Fruit fly (Drosophila melanogaster): Measurements from ENCODE around the gene Jon99Fi.

Gene Jon99Fi

DNA sequence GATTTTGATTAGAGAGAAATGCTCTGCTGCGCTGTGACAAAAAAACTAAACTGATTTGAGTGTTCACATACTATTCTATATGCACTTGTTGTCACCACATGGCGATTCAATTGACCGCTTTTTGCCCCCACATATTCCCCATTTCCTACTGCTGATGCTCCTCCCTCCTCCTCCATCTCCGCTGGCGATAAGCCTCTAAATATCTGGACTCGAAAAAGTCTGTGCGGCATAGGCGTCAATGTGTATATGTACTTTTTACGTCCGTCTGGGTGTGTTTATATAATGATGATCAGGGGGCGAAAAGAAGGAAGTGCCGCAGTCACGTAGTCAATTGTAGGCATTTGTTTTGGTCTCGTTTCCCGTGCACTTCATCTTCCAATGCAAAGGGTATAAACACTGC, 22.2 kb upstream of the Jon99Fi start (continued):
- no peak for TF ChIP-seq HmgD (GFP tag; optimal IDR thresholded peaks at IDR 0.05)
- peak; percentile 33; the same call in 1 of the 2 replicates for TF ChIP-seq ato (GFP tag; IDR thresholded peaks at IDR 0.05; ENCODE audit: partially characterized antibody)
- no peak for TF ChIP-seq hth (optimal IDR thresholded peaks at IDR 0.05)
- TF ChIP-seq Rx (GFP tag; IDR thresholded peaks at IDR 0.05) = no peak
- no peak for TF ChIP-seq dimm (GFP tag; IDR thresholded peaks at IDR 0.05)
- TF ChIP-seq dm (GFP tag; optimal IDR thresholded peaks at IDR 0.05) = no peak
- no peak for TF ChIP-seq CG3838 (GFP tag; optimal IDR thresholded peaks at IDR 0.05)
- no peak for TF ChIP-seq zfh2 (GFP tag; optimal IDR thresholded peaks at IDR 0.05)
- TF ChIP-seq CG31365 (tag; optimal IDR thresholded peaks at IDR 0.05) = no peak
- no peak for TF ChIP-seq yki (optimal IDR thresholded peaks at IDR 0.05)
- no peak for TF ChIP-seq sob (GFP tag; IDR thresholded peaks at IDR 0.05)
- TF ChIP-seq CG6254 (GFP tag; optimal IDR thresholded peaks at IDR 0.05) = no peak
- no peak for TF ChIP-seq CG7271 (tag; optimal IDR thresholded peaks at IDR 0.05)
- peak in 1 of 2 experiments; percentile 95 for TF ChIP-seq Pdp1 (GFP tag; optimal IDR thresholded peaks at IDR 0.05)
- no peak for TF ChIP-seq Antp (GFP tag; optimal IDR thresholded peaks at IDR 0.05)
- no peak for TF ChIP-seq Camta (GFP tag; optimal IDR thresholded peaks at IDR 0.05)
- TF ChIP-seq fu2 (GFP tag; optimal IDR thresholded peaks at IDR 0.05) = no peak
- no peak for TF ChIP-seq CG6765 (GFP tag; optimal IDR thresholded peaks at IDR 0.05)
- no peak for TF ChIP-seq vnd (GFP tag; IDR thresholded peaks at IDR 0.05; ENCODE audit: partially characterized antibody)
- no peak for TF ChIP-seq toy (GFP tag; IDR thresholded peaks at IDR 0.05)
- peak; percentile 4 for TF ChIP-seq CG15514 (GFP tag; optimal IDR thresholded peaks at IDR 0.05)
- TF ChIP-seq CG11723 (GFP tag; optimal IDR thresholded peaks at IDR 0.05) = no peak
- TF ChIP-seq CG14965 (GFP tag; optimal IDR thresholded peaks at IDR 0.05; ENCODE audit: borderline replicate concordance) = no peak
- no peak for TF ChIP-seq pros (GFP tag; optimal IDR thresholded peaks at IDR 0.05)
- no peak for TF ChIP-seq CG18476 (GFP tag; optimal IDR thresholded peaks at IDR 0.05)
- TF ChIP-seq Hmx (GFP tag; optimal IDR thresholded peaks at IDR 0.05) = no peak
- no peak for TF ChIP-seq Hsf (GFP tag; optimal IDR thresholded peaks at IDR 0.05)
- TF ChIP-seq caup (GFP tag; optimal IDR thresholded peaks at IDR 0.05; ENCODE audit: severe bottlenecking) = no peak
- no peak for TF ChIP-seq grau (tag; optimal IDR thresholded peaks at IDR 0.05)
- no peak for TF ChIP-seq Ets65A (GFP tag)
- no peak for TF ChIP-seq chn (GFP tag; optimal IDR thresholded peaks at IDR 0.05)
- no peak for TF ChIP-seq CG4424 (GFP tag; optimal IDR thresholded peaks at IDR 0.05)
- TF ChIP-seq hb (GFP tag; IDR thresholded peaks at IDR 0.05; ENCODE audit: partially characterized antibody) = no peak
- peak; percentile 46 for TF ChIP-seq cg (GFP tag; optimal IDR thresholded peaks at IDR 0.05)
- TF ChIP-seq chm (GFP tag; IDR thresholded peaks at IDR 0.05) = 0 out of 2 replicates have a peak, but pooled peaks have one; percentile 27

DNA sequence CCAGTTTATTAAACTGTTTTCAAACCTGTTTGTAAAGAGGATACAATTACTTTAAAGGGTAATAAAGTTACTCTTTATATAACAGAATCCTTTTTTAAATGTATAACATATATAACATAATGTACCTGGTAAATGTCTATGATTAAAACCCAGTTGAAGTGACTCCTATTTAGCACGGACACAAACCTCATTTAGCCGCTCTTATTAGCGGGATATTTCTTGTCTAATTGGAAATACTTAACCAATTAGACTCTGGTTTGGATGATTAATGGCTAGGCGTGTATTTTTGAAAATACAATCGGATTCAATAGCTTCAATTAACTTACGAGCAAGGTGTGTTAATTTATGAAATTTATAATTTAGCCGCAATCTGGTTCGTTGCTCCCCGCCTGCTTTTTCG, 21.7 kb upstream of the Jon99Fi start:
- peak; percentile 54 for TF ChIP-seq CTCF (GFP tag; optimal IDR thresholded peaks at IDR 0.05)
- TF ChIP-seq tll (GFP tag; optimal IDR thresholded peaks at IDR 0.05) = peak in 1 of 2 experiments; percentile 36
- no peak for TF ChIP-seq lab (GFP tag; optimal IDR thresholded peaks at IDR 0.05)
- TF ChIP-seq Xrp1 (GFP tag; IDR thresholded peaks at IDR 0.05) = no peak
- TF ChIP-seq sens (GFP tag) = peak; percentile 44
- TF ChIP-seq Elba2 (GFP tag; optimal IDR thresholded peaks at IDR 0.05) = peak; percentile 72
- peak; percentile 27 for TF ChIP-seq trem (tag; optimal IDR thresholded peaks at IDR 0.05)
- peak; percentile 78 for TF ChIP-seq pita (GFP tag; optimal IDR thresholded peaks at IDR 0.05)
- peak; percentile 1 for TF ChIP-seq CG14710 (tag; optimal IDR thresholded peaks at IDR 0.05)
- TF ChIP-seq bsh (GFP tag; optimal IDR thresholded peaks at IDR 0.05) = no peak
- TF ChIP-seq run (tag; optimal IDR thresholded peaks at IDR 0.05) = no peak
- TF ChIP-seq stwl (tag; optimal IDR thresholded peaks at IDR 0.05) = peak; percentile 29
- TF ChIP-seq CG31388 (GFP tag; optimal IDR thresholded peaks at IDR 0.05) = no peak
- peak; percentile 100 for TF ChIP-seq insv (GFP tag; optimal IDR thresholded peaks at IDR 0.05)
- TF ChIP-seq tio (GFP tag; optimal IDR thresholded peaks at IDR 0.05) = no peak
- peak; percentile 91 for TF ChIP-seq zen (tag; optimal IDR thresholded peaks at IDR 0.05)
- TF ChIP-seq CG4617 (GFP tag; optimal IDR thresholded peaks at IDR 0.05; ENCODE audit: borderline replicate concordance) = no peak
